Fruit fly (Drosophila melanogaster) whole organism, embryonic: Measurements from ENCODE around the gene CG42583.

Experiments used
- Ada2b ChIP-seq: fragments of 200-800 bp; sonication (Bioruptor generic); IDR thresholded peaks from 2 replicates; pipeline ENCODE4 v1.3.6; 2022; ENCODE audit warnings: missing biosample characterization, missing genetic modification characterization
- B-H2 ChIP-seq: fragments of 200-800 bp; sonication (Bioruptor generic); optimal IDR thresholded peaks from 2 replicates; lab custom pipeline; 2018; ENCODE audit warnings: missing biosample characterization, mild to moderate bottlenecking, missing genetic modification characterization
- C15 ChIP-seq: fragments of 200-800 bp; sonication (Bioruptor generic); IDR thresholded peaks from 3 replicates; pipeline ENCODE4 v1.3.6; 2022; ENCODE audit warnings: missing biosample characterization, missing genetic modification characterization
- CG11723 ChIP-seq: fragments of 200-800 bp; sonication (Bioruptor generic); optimal IDR thresholded peaks from 2 replicates; lab custom pipeline; 2017; ENCODE audit warnings: missing biosample characterization, mild to moderate bottlenecking, missing genetic modification characterization
- CG12071 ChIP-seq: fragments of 200-800 bp; sonication (Bioruptor generic); optimal IDR thresholded peaks from 3 replicates; lab custom pipeline; 2018; ENCODE audit warnings: missing biosample characterization, mild to moderate bottlenecking, missing genetic modification characterization
- CG1233 ChIP-seq: fragments of 200-800 bp; sonication (Bioruptor generic); optimal IDR thresholded peaks from 4 replicates; lab custom pipeline; 2018; ENCODE audit warnings: missing biosample characterization, mild to moderate bottlenecking, missing genetic modification characterization
- CG12391 ChIP-seq: fragments of 200-800 bp; sonication (Bioruptor generic); optimal IDR thresholded peaks from 3 replicates; lab custom pipeline; 2018; ENCODE audit warnings: missing biosample characterization, mild to moderate bottlenecking, missing genetic modification characterization, moderate library complexity
- CG14014 ChIP-seq: fragments of 200-800 bp; sonication (Bioruptor generic); IDR thresholded peaks from 2 replicates; pipeline ENCODE4 v1.3.6; 2022; ENCODE audit warnings: missing biosample characterization, missing genetic modification characterization
- CG18599 ChIP-seq: fragments of 200-800 bp; sonication (Bioruptor generic); optimal IDR thresholded peaks from 3 replicates; lab custom pipeline; 2017; ENCODE audit warnings: missing biosample characterization, missing genetic modification characterization, mild to moderate bottlenecking, moderate library complexity, missing genetic modification reagents
- CG18764 ChIP-seq: fragments of 200-800 bp; sonication (Bioruptor generic); optimal IDR thresholded peaks from 3 replicates; lab custom pipeline; 2016; ENCODE audit warnings: missing biosample characterization, missing genetic modification characterization
- CG2678 ChIP-seq: fragments of 200-800 bp; sonication (Bioruptor generic); optimal IDR thresholded peaks from 3 replicates; lab custom pipeline; 2019; ENCODE audit warnings: missing biosample characterization, mild to moderate bottlenecking, missing genetic modification characterization, moderate library complexity
- CG30431 ChIP-seq: fragments of 200-800 bp; sonication (Bioruptor generic); optimal IDR thresholded peaks from 2 replicates; lab custom pipeline; 2017; ENCODE audit warnings: missing biosample characterization, missing genetic modification characterization
- CG31441 ChIP-seq: fragments of 200-800 bp; sonication (Bioruptor generic); IDR thresholded peaks from 2 replicates; pipeline ENCODE4 v1.3.6; 2022; ENCODE audit warnings: missing biosample characterization, missing genetic modification characterization
- CG3281 ChIP-seq: fragments of 200-800 bp; sonication (Bioruptor generic); optimal IDR thresholded peaks from 3 replicates; lab custom pipeline; 2017; ENCODE audit warnings: missing biosample characterization, mild to moderate bottlenecking, missing genetic modification characterization
- CG3847 ChIP-seq: fragments of 200-800 bp; sonication (Bioruptor generic); IDR thresholded peaks from 2 replicates; pipeline ENCODE4 v1.3.6; 2022; ENCODE audit warnings: missing biosample characterization, missing genetic modification characterization
- CG42726 ChIP-seq: fragments of 200-800 bp; sonication (Bioruptor generic); IDR thresholded peaks from 2 replicates; pipeline ENCODE4 v1.3.6; 2022; ENCODE audit warnings: missing biosample characterization, missing genetic modification characterization; ENCODE audit not compliant: partially characterized antibody
- CG6683 ChIP-seq: fragments of 200-800 bp; sonication (Bioruptor generic); optimal IDR thresholded peaks from 2 replicates; lab custom pipeline; 2017; ENCODE audit warnings: missing biosample characterization, mild to moderate bottlenecking, missing genetic modification characterization, missing genetic modification reagents
- CG6854 ChIP-seq: fragments of 200-800 bp; sonication (Bioruptor generic); optimal IDR thresholded peaks from 3 replicates; lab custom pipeline; 2017; ENCODE audit warnings: missing biosample characterization, mild to moderate bottlenecking, missing genetic modification characterization
- CG7786 ChIP-seq: fragments of 200-800 bp; sonication (Bioruptor generic); optimal IDR thresholded peaks from 2 replicates; lab custom pipeline; 2016; ENCODE audit warnings: missing biosample characterization, missing genetic modification characterization
- CG8765 ChIP-seq: fragments of 200-800 bp; sonication (Bioruptor generic); IDR thresholded peaks from 2 replicates; pipeline ENCODE4 v1.3.6; 2022; ENCODE audit warnings: missing biosample characterization, missing genetic modification characterization
- CG9437 ChIP-seq: fragments of 200-800 bp; sonication (Bioruptor generic); optimal IDR thresholded peaks from 2 replicates; lab custom pipeline; 2018; ENCODE audit warnings: missing biosample characterization, mild to moderate bottlenecking, missing genetic modification characterization
- CG9876 ChIP-seq: fragments of 200-800 bp; sonication (Bioruptor generic); optimal IDR thresholded peaks from 2 replicates; lab custom pipeline; 2016; ENCODE audit warnings: missing biosample characterization, missing genetic modification characterization
- CHES-1-like ChIP-seq: fragments of 200-800 bp; sonication (Bioruptor generic); optimal IDR thresholded peaks from 2 replicates; lab custom pipeline; 2016; ENCODE audit warnings: missing biosample characterization, missing genetic modification characterization
- Dbx ChIP-seq: fragments of 200-800 bp; sonication (Bioruptor generic); IDR thresholded peaks from 3 replicates; pipeline ENCODE4 v1.3.6; 2022; ENCODE audit warnings: missing biosample characterization, missing genetic modification characterization
- Ets97D ChIP-seq: fragments of 200-800 bp; sonication (Bioruptor generic); optimal IDR thresholded peaks from 3 replicates; lab custom pipeline; 2016; ENCODE audit warnings: missing biosample characterization, missing genetic modification characterization
- Fer3 ChIP-seq: fragments of 200-800 bp; sonication (Bioruptor generic); optimal IDR thresholded peaks from 2 replicates; lab custom pipeline; 2018; ENCODE audit warnings: missing biosample characterization, mild to moderate bottlenecking, missing genetic modification characterization, moderate library complexity
- HLH4C ChIP-seq: fragments of 200-800 bp; sonication (Bioruptor generic); IDR thresholded peaks from 3 replicates; pipeline ENCODE4 v1.3.6; 2022; ENCODE audit warnings: missing biosample characterization, missing genetic modification characterization; ENCODE audit not compliant: partially characterized antibody
- Lim3 ChIP-seq: fragments of 200-800 bp; sonication (Bioruptor generic); IDR thresholded peaks from 2 replicates; pipeline ENCODE4 v1.3.6; 2022; ENCODE audit warnings: missing biosample characterization, missing genetic modification characterization
- Myb ChIP-seq: fragments of 200-800 bp; sonication (Bioruptor generic); optimal IDR thresholded peaks from 2 replicates; lab custom pipeline; 2016; ENCODE audit warnings: missing biosample characterization, missing genetic modification characterization
- Poxn ChIP-seq: fragments of 200-800 bp; sonication (Bioruptor generic); IDR thresholded peaks from 2 replicates; pipeline ENCODE4 v1.3.6; 2022; ENCODE audit warnings: missing biosample characterization, missing genetic modification characterization
- Scr ChIP-seq: fragments of 200-800 bp; sonication (Bioruptor generic); IDR thresholded peaks from 2 replicates; pipeline ENCODE4 v1.3.6; 2022; ENCODE audit warnings: missing biosample characterization, missing genetic modification characterization; ENCODE audit not compliant: partially characterized antibody
- Sox102F ChIP-seq: fragments of 200-800 bp; sonication (Bioruptor generic); optimal IDR thresholded peaks from 2 replicates; lab custom pipeline; 2018; ENCODE audit warnings: missing biosample characterization, mild to moderate bottlenecking, missing genetic modification characterization, moderate library complexity
- Spps ChIP-seq: fragments of 200-800 bp; sonication (Bioruptor generic); optimal IDR thresholded peaks from 2 replicates; lab custom pipeline; 2018; ENCODE audit warnings: missing biosample characterization, mild to moderate bottlenecking, missing genetic modification characterization
- Xbp1 ChIP-seq: fragments of 200-800 bp; sonication (Bioruptor generic); optimal IDR thresholded peaks from 3 replicates; lab custom pipeline; 2016; ENCODE audit warnings: missing biosample characterization, mild to moderate bottlenecking, missing genetic modification characterization
- abd-A ChIP-seq: fragments of 200-800 bp; sonication (Bioruptor generic); optimal IDR thresholded peaks from 3 replicates; lab custom pipeline; 2019; ENCODE audit warnings: missing biosample characterization, mild to moderate bottlenecking, missing genetic modification characterization, moderate library complexity
- amos ChIP-seq: fragments of 200-800 bp; sonication (Bioruptor generic); IDR thresholded peaks from 2 replicates; pipeline ENCODE4 v1.3.6; 2022; ENCODE audit warnings: missing biosample characterization, missing genetic modification characterization; ENCODE audit not compliant: partially characterized antibody
- aop ChIP-seq: fragments of 200-800 bp; sonication (Bioruptor generic); IDR thresholded peaks from 2 replicates; pipeline ENCODE4 v1.3.6; 2022; ENCODE audit warnings: missing biosample characterization, missing genetic modification characterization
- bowl ChIP-seq: fragments of 200-800 bp; sonication (Bioruptor generic); IDR thresholded peaks from 2 replicates; pipeline ENCODE4 v1.3.6; 2022; ENCODE audit warnings: missing biosample characterization, missing genetic modification characterization
- bsh ChIP-seq, 2 experiments: fragments of 200-800 bp; sonication (Bioruptor generic); optimal IDR thresholded peaks; 2 replicates each; lab custom pipeline; 2017 to 2018; ENCODE audit warnings: mild to moderate bottlenecking in 2 of 2, missing biosample characterization in 2 of 2, missing genetic modification characterization in 2 of 2, moderate library complexity in 1 of 2
- btn ChIP-seq: fragments of 200-800 bp; sonication (Bioruptor generic); optimal IDR thresholded peaks from 2 replicates; lab custom pipeline; 2016; ENCODE audit warnings: missing biosample characterization, missing genetic modification characterization
- dysf ChIP-seq: fragments of 200-800 bp; sonication (Bioruptor generic); IDR thresholded peaks from 3 replicates; pipeline ENCODE4 v1.3.6; 2022; ENCODE audit warnings: missing biosample characterization, missing genetic modification characterization
- gcm ChIP-seq: fragments of 200-800 bp; sonication (Bioruptor generic); optimal IDR thresholded peaks from 2 replicates; lab custom pipeline; 2019; ENCODE audit warnings: missing biosample characterization, mild to moderate bottlenecking, missing genetic modification characterization, moderate library complexity
- gcm2 ChIP-seq: fragments of 200-800 bp; sonication (Bioruptor generic); optimal IDR thresholded peaks from 2 replicates; lab custom pipeline; 2016; ENCODE audit warnings: missing biosample characterization, missing genetic modification characterization
- h ChIP-seq: fragments of >200 bp; optimal IDR thresholded peaks from 2 replicates; lab custom pipeline; 2017
- pfk ChIP-seq: fragments of 200-800 bp; sonication (Bioruptor generic); optimal IDR thresholded peaks from 2 replicates; lab custom pipeline; 2018; ENCODE audit warnings: missing biosample characterization, mild to moderate bottlenecking, missing genetic modification characterization, moderate library complexity
- slp2 ChIP-seq: fragments of 200-800 bp; sonication (Bioruptor generic); optimal IDR thresholded peaks from 2 replicates; lab custom pipeline; 2016; ENCODE audit warnings: missing biosample characterization, missing genetic modification characterization
- sug ChIP-seq: fragments of 200-800 bp; optimal IDR thresholded peaks from 2 replicates; lab custom pipeline; 2019; ENCODE audit warnings: missing biosample characterization, mild to moderate bottlenecking, missing genetic modification characterization, moderate library complexity
- tll ChIP-seq, 2 experiments: fragments of 200-800 bp in 1 of 2; fragments of >200 bp in 1 of 2; sonication (Bioruptor generic) in 1 of 2; optimal IDR thresholded peaks; 2 replicates each; lab custom pipeline; 2017 to 2019; ENCODE audit warnings: missing biosample characterization in 2 of 2, missing genetic modification characterization in 2 of 2, mild to moderate bottlenecking in 1 of 2, moderate library complexity in 1 of 2
- ttk ChIP-seq: fragments of 200-800 bp; sonication (Bioruptor generic); IDR thresholded peaks from 2 replicates; pipeline ENCODE4 v2.1.2; 2022; ENCODE audit warnings: missing biosample characterization, missing genetic modification characterization
- wdn ChIP-seq: fragments of 200-800 bp; sonication (Bioruptor generic); IDR thresholded peaks from 2 replicates; pipeline ENCODE4 v1.3.6; 2022; ENCODE audit warnings: missing biosample characterization, missing genetic modification characterization

Gene CG42583

DNA sequence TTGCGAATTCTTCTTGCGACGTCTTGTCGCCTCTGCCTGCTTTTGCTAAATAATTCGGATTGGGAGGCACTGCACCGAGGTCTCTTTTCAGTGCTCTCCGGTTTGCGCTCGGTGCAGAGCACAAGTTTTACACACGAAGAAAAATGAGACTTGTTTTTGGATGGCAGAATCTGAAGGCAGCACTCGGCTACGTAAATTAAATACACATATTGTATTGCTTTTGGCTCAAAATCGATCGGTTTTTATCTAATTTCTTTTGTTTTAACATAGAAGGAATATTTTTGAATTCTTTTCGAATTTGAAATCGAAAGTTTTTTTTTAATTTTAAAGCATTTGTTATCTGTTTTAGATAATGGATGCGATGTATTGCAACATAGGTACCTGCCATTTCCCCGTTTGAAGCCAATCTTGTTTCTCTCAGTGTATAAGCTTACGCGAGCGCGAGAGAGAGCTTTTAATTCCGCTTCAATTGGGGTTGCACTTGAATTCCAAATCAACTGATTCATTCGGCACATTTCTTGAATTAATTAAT, 33.9 kb downstream of the CG42583 start, which contains the start of gene AnxB10 (continued):
- TF ChIP-seq CG3847 (GFP tag; lab: Robert Waterston, UW): no peak
- TF ChIP-seq CG9437 (GFP tag; lab: Kevin White, UChicago): peak; percentile 49
- TF ChIP-seq HLH4C (GFP tag; lab: Robert Waterston, UW): no peak
- peak; percentile 26 for TF ChIP-seq CG11723 (GFP tag; lab: Kevin White, UChicago)
- TF ChIP-seq B-H2 (GFP tag; lab: Kevin White, UChicago): no peak
- no peak for TF ChIP-seq aop
- TF ChIP-seq amos (GFP tag; lab: Robert Waterston, UW): no peak
- TF ChIP-seq C15 (GFP tag; lab: Robert Waterston, UW): no peak
- TF ChIP-seq CG14014 (GFP tag; lab: Robert Waterston, UW): 0 out of 2 replicates have a peak, but pooled peaks have one; percentile 25
- peak; percentile 73 for TF ChIP-seq dysf (GFP tag; lab: Robert Waterston, UW)
- no peak for TF ChIP-seq h (lab: Kevin White, UChicago)
- peak; percentile 68 for TF ChIP-seq Xbp1 (GFP tag; lab: Kevin White, UChicago)
- peak; percentile 56; the same call in 1 of the 3 replicates for TF ChIP-seq Dbx (GFP tag; lab: Robert Waterston, UW)
- peak; percentile 59 for TF ChIP-seq ttk
- TF ChIP-seq pfk: no peak
- peak; percentile 61; the same call in 1 of the 2 replicates for TF ChIP-seq bowl (GFP tag; lab: Robert Waterston, UW)
- TF ChIP-seq CG1233 (GFP tag; lab: Kevin White, UChicago): peak; percentile 57
- TF ChIP-seq Myb (GFP tag; lab: Kevin White, UChicago): peak; percentile 4
- TF ChIP-seq CG7786: no peak
- no peak for TF ChIP-seq wdn
- peak; percentile 46 for TF ChIP-seq CG12391 (tag; lab: Kevin White, UChicago)
- TF ChIP-seq CG42726 (GFP tag; lab: Robert Waterston, UW): no peak
- TF ChIP-seq CG9876 (GFP tag; lab: Kevin White, UChicago): no peak
- peak; percentile 58 for TF ChIP-seq Fer3 (tag; lab: Kevin White, UChicago)
- TF ChIP-seq CG8765 (GFP tag; lab: Robert Waterston, UW): no peak
- peak; percentile 60 for TF ChIP-seq CG6854 (GFP tag; lab: Kevin White, UChicago)
- peak; percentile 58 for TF ChIP-seq slp2 (GFP tag; lab: Kevin White, UChicago)
- peak; percentile 71 for TF ChIP-seq Sox102F (GFP tag; lab: Kevin White, UChicago)
- no peak for TF ChIP-seq abd-A (tag; lab: Kevin White, UChicago)
- peak; percentile 79 for TF ChIP-seq CG2678 (tag; lab: Kevin White, UChicago)
- no peak for TF ChIP-seq tll (GFP tag; optimal IDR thresholded peaks at IDR 0.05; lab: Kevin White, UChicago)
- peak; percentile 64 for TF ChIP-seq CG31441 (GFP tag; lab: Robert Waterston, UW)
- no peak for TF ChIP-seq Poxn (GFP tag; lab: Robert Waterston, UW)
- peak; percentile 4 for TF ChIP-seq sug (tag; lab: Kevin White, UChicago)
- no peak for TF ChIP-seq Scr (GFP tag; lab: Robert Waterston, UW)
- TF ChIP-seq gcm: peak; percentile 1
- TF ChIP-seq Lim3 (GFP tag; lab: Robert Waterston, UW): no peak
- TF ChIP-seq CG12071: peak; percentile 44
- peak; percentile 53 to 83 for TF ChIP-seq bsh (GFP tag; optimal IDR thresholded peaks at IDR 0.05; lab: Kevin White, UChicago)
- peak; percentile 16 for TF ChIP-seq Ets97D (GFP tag; lab: Kevin White, UChicago)
- TF ChIP-seq CG30431 (GFP tag; lab: Kevin White, UChicago): no peak
- no peak for TF ChIP-seq gcm2 (GFP tag; lab: Kevin White, UChicago)
- peak; percentile 23 for TF ChIP-seq CG6683 (GFP tag; lab: Kevin White, UChicago)
- no peak for TF ChIP-seq Spps
- peak; percentile 14 for TF ChIP-seq CHES-1-like
- peak; percentile 40 for TF ChIP-seq btn (GFP tag; lab: Kevin White, UChicago)
- TF ChIP-seq CG18599 (GFP tag; lab: Kevin White, UChicago): peak; percentile 76
- TF ChIP-seq CG3281 (GFP tag; lab: Kevin White, UChicago): peak; percentile 75
- TF ChIP-seq CG18764: peak; percentile 31
- TF ChIP-seq Ada2b (GFP tag; lab: Robert Waterston, UW): peak; percentile 63
